Worm (Caenorhabditis elegans): ENCODE results near the gene sre-34.

DNA sequence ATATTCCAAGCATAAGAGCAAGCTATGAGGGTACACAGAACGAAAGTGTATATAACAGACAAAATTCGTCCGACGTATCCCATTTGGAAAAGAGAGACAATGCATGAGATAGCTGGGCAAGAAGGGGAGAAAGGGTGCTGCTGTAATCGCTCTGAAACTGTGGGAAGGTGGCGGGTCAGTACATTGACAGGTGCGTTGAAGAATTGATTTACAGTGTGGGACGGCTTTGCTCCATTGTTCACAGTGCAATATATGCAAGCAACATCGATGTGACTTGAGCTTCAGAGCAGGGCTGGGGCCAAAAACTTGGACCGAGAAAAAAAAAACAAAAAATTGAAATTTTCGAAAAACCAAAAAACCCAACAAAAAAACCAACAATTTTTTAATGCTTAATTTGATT is 39.8 kb upstream of the sre-34 start, which contains the start of gene F57G9.3:
- TF ChIP-seq C34B4.2 (tag; optimal IDR thresholded peaks at IDR 0.05) (no peak), ama-1 (optimal IDR thresholded peaks at IDR 0.05) (no peak), aly-2 (tag; optimal IDR thresholded peaks at IDR 0.05) (no peak), blmp-1 (tag; optimal IDR thresholded peaks at IDR 0.05) (no peak), nhr-76 (tag; optimal IDR thresholded peaks at IDR 0.05) (no peak), lin-35 (GFP tag; optimal IDR thresholded peaks at IDR 0.05) (no peak), ceh-82 (tag; optimal IDR thresholded peaks at IDR 0.05) (no peak), ces-1 (GFP tag; optimal IDR thresholded peaks at IDR 0.05) (no peak), fkh-4 (tag; optimal IDR thresholded peaks at IDR 0.05; ENCODE audit: borderline replicate concordance) (no peak), ets-5 (GFP tag; IDR thresholded peaks at IDR 0.05) (no peak), irx-1 (tag; optimal IDR thresholded peaks at IDR 0.05) (no peak), unc-62 (GFP tag; optimal IDR thresholded peaks at IDR 0.05) (no peak), lin-14 (GFP tag; optimal IDR thresholded peaks at IDR 0.05) (no peak), tlp-1 (tag; optimal IDR thresholded peaks at IDR 0.05) (no peak)

Measured in whole organism, L1 larva.